Worm (Caenorhabditis elegans) whole organism, L2 larva: ENCODE measurements around the gene Y60A9.1.
"Not testable (repeated sequence)": the region's sequence is repeated elsewhere in the genome, so short reads cannot be mapped to it uniquely, and the experiment has no call there.

Experiments
- ama-1 ChIP-seq: fragments of 150-350 bp; optimal IDR thresholded peaks from 2 replicates; lab custom pipeline; 2018; ENCODE audit warnings: inconsistent platforms
- elt-3 ChIP-seq: sonication (generic microtip); optimal IDR thresholded peaks from 2 replicates; lab custom pipeline; 2017; ENCODE audit warnings: missing biosample characterization, missing genetic modification characterization
- gmeb-1 ChIP-seq: fragments of 150-350 bp; optimal IDR thresholded peaks from 2 replicates; lab custom pipeline; 2014; ENCODE audit warnings: missing biosample characterization, missing genetic modification characterization
- lin-11 ChIP-seq: fragments of 150-350 bp; sonication (generic microtip); optimal IDR thresholded peaks from 2 replicates; lab custom pipeline; 2014; ENCODE audit warnings: missing biosample characterization, missing genetic modification characterization, inconsistent platforms, mixed read lengths
- nhr-10 ChIP-seq: sonication (generic microtip); optimal IDR thresholded peaks from 2 replicates; lab custom pipeline; 2017; ENCODE audit warnings: missing biosample characterization, missing genetic modification characterization
- nhr-237 ChIP-seq: fragments of 150-350 bp; optimal IDR thresholded peaks from 2 replicates; lab custom pipeline; 2014; ENCODE audit warnings: missing biosample characterization, missing genetic modification characterization
- nhr-25 ChIP-seq: fragments of 150-350 bp; sonication (generic microtip); optimal IDR thresholded peaks from 3 replicates; lab custom pipeline; 2014; ENCODE audit warnings: missing biosample characterization, missing genetic modification characterization
- skn-1 ChIP-seq: sonication (generic microtip); optimal IDR thresholded peaks from 2 replicates; lab custom pipeline; 2017; ENCODE audit warnings: missing biosample characterization, missing genetic modification characterization

- not testable (repeated sequence) for TF ChIP-seq nhr-237 (tag; lab: Kevin White, UChicago); skn-1 (tag; lab: Kevin White, UChicago); ama-1 (lab: Kevin White, UChicago); nhr-10 (tag; lab: Kevin White, UChicago); elt-3 (tag; lab: Kevin White, UChicago); lin-11; nhr-25 (tag; lab: Kevin White, UChicago); gmeb-1 (tag; lab: Kevin White, UChicago)
These were observed 42.6 kb upstream of the Y60A9.1 start for ce11 chrX:14437806-14438205.
